Worm (Caenorhabditis elegans): Measurements from ENCODE around the gene math-16.
"Not testable (repeated sequence)": the region's sequence is repeated elsewhere in the genome, so short reads cannot be mapped to it uniquely, and the experiment has no call there.

ce11 chrII:1862334-1862733 is 16.2 kb downstream of the math-16 start, which contains the start of gene fbxb-98:
- not testable (repeated sequence) for TF ChIP-seq fax-1, lin-11, ets-4, madf-2, rnt-1, F13H6.1, ttx-3 (tag; optimal IDR thresholded peaks at IDR 0.05)

Data from whole organism, late embryonic.